Worm (Caenorhabditis elegans) whole organism, L1 larva: ENCODE measurements around the gene ncr-2.

Source experiments
- C34B4.2 ChIP-seq: sonication (generic microtip); optimal IDR thresholded peaks from 2 replicates; lab custom pipeline; 2017; ENCODE audit warnings: mild to moderate bottlenecking, missing genetic modification characterization, missing compliant biosample characterization
- Y116A8C.19 ChIP-seq: sonication (generic microtip); optimal IDR thresholded peaks from 2 replicates; lab custom pipeline; 2016; ENCODE audit warnings: missing compliant biosample characterization, missing genetic modification characterization, borderline replicate concordance
- aha-1 ChIP-seq: fragments of 150-350 bp; optimal IDR thresholded peaks from 2 replicates; lab custom pipeline; 2014; ENCODE audit warnings: missing biosample characterization, missing genetic modification characterization
- alr-1 ChIP-seq: fragments of 200-800 bp; sonication (Bioruptor generic); optimal IDR thresholded peaks from 2 replicates; lab custom pipeline; 2018; ENCODE audit warnings: borderline replicate concordance, mild to moderate bottlenecking, missing genetic modification characterization, missing compliant biosample characterization
- aly-2 ChIP-seq: fragments of 150-350 bp; optimal IDR thresholded peaks from 2 replicates; lab custom pipeline; 2014; ENCODE audit warnings: missing biosample characterization, missing genetic modification characterization
- ama-1 ChIP-seq: fragments of 150-350 bp; optimal IDR thresholded peaks from 2 replicates; lab custom pipeline; 2014
- blmp-1 ChIP-seq: fragments of 150-350 bp; optimal IDR thresholded peaks from 2 replicates; lab custom pipeline; 2014; ENCODE audit warnings: missing biosample characterization, missing genetic modification characterization
- ceh-8 ChIP-seq: fragments of 200-800 bp; sonication (Bioruptor generic); optimal IDR thresholded peaks from 2 replicates; lab custom pipeline; 2018; ENCODE audit warnings: mild to moderate bottlenecking, missing genetic modification characterization, moderate library complexity, missing compliant biosample characterization
- ceh-82 ChIP-seq, 3 experiments: fragments of 150-350 bp in 1 of 3; sonication (generic microtip) in 2 of 3; optimal IDR thresholded peaks; 2 replicates each; lab custom pipeline; 2014 to 2017; ENCODE audit warnings: missing biosample characterization in 3 of 3, missing genetic modification characterization in 3 of 3
- ceh-90 ChIP-seq: sonication (generic microtip); optimal IDR thresholded peaks from 2 replicates; lab custom pipeline; 2016; ENCODE audit warnings: missing genetic modification characterization, missing compliant biosample characterization
- ces-1 ChIP-seq: fragments of 150-350 bp; optimal IDR thresholded peaks from 2 replicates; lab custom pipeline; 2014; ENCODE audit warnings: missing biosample characterization, missing genetic modification reagents, missing genetic modification characterization
- efl-1 ChIP-seq, 4 experiments: fragments of 150-350 bp; optimal IDR thresholded peaks in 3 of 4; peaks in 1 of 4; 1 replicate in 1 of 4; 2 replicates in 3 of 4; lab custom pipeline; 2014; ENCODE audit warnings: missing biosample characterization in 2 of 4, missing genetic modification characterization in 2 of 4, missing genetic modification reagents in 2 of 4
- egl-13 ChIP-seq: sonication (generic microtip); optimal IDR thresholded peaks from 2 replicates; lab custom pipeline; 2016; ENCODE audit warnings: missing genotype, missing genetic modification reagents, missing genetic modification characterization, missing compliant biosample characterization
- egl-27 ChIP-seq, 2 experiments: fragments of 150-350 bp in 1 of 2; sonication (generic microtip); optimal IDR thresholded peaks; 3 replicates each; lab custom pipeline; 2017 to 2018; ENCODE audit warnings: missing biosample characterization in 2 of 2, missing genetic modification characterization in 2 of 2, missing genetic modification reagents in 2 of 2
- elt-3 ChIP-seq, 6 experiments: fragments of 150-350 bp in 1 of 6; sonication (generic microtip); optimal IDR thresholded peaks; 2 replicates each; lab custom pipeline; 2017 to 2018; ENCODE audit warnings: missing biosample characterization in 6 of 6, missing genetic modification characterization in 6 of 6, inconsistent platforms in 1 of 6
- ets-5 ChIP-seq: fragments of 200-800 bp; sonication (Bioruptor generic); IDR thresholded peaks from 2 replicates; pipeline ENCODE4 v1.3.6; 2022; ENCODE audit warnings: missing genetic modification characterization, missing compliant biosample characterization
- fkh-10 ChIP-seq: sonication (generic microtip); optimal IDR thresholded peaks from 2 replicates; lab custom pipeline; 2017; ENCODE audit warnings: missing biosample characterization, missing genetic modification reagents, missing genetic modification characterization
- fos-1 ChIP-seq: fragments of 150-350 bp; optimal IDR thresholded peaks from 2 replicates; lab custom pipeline; 2014; ENCODE audit warnings: missing biosample characterization, missing genetic modification characterization
- grh-1 ChIP-seq: fragments of 200-800 bp; sonication (Bioruptor generic); IDR thresholded peaks from 2 replicates; pipeline ENCODE4 v1.3.6; 2022; ENCODE audit warnings: missing genetic modification reagents, missing genetic modification characterization, missing compliant biosample characterization
- hlh-17 ChIP-seq: fragments of 200-800 bp; sonication (Bioruptor generic); optimal IDR thresholded peaks from 2 replicates; lab custom pipeline; 2018; ENCODE audit warnings: missing genetic modification characterization, mild to moderate bottlenecking, missing compliant biosample characterization, moderate library complexity, borderline replicate concordance
- irx-1 ChIP-seq: sonication (generic microtip); optimal IDR thresholded peaks from 2 replicates; lab custom pipeline; 2016; ENCODE audit warnings: missing genetic modification characterization, missing compliant biosample characterization
- jun-1 ChIP-seq: fragments of 150-350 bp; optimal IDR thresholded peaks from 2 replicates; lab custom pipeline; 2014; ENCODE audit warnings: missing biosample characterization, missing genetic modification reagents, missing genetic modification characterization
- lin-13 ChIP-seq: fragments of 150-350 bp; optimal IDR thresholded peaks from 2 replicates; lab custom pipeline; 2014; ENCODE audit warnings: missing biosample characterization, missing genetic modification reagents, missing genetic modification characterization
- lin-14 ChIP-seq: fragments of 200-800 bp; sonication (Bioruptor generic); optimal IDR thresholded peaks from 2 replicates; lab custom pipeline; 2018; ENCODE audit warnings: mild to moderate bottlenecking, missing genetic modification characterization, moderate library complexity, missing compliant biosample characterization
- lin-15B ChIP-seq: fragments of 150-350 bp; sonication (generic microtip); optimal IDR thresholded peaks from 3 replicates; lab custom pipeline; 2014; ENCODE audit warnings: missing biosample characterization, missing genetic modification characterization
- lin-35 ChIP-seq, 2 experiments: fragments of 150-350 bp; optimal IDR thresholded peaks; 2 replicates each; lab custom pipeline; 2014; ENCODE audit warnings: missing biosample characterization in 2 of 2, missing genetic modification characterization in 2 of 2, missing genetic modification reagents in 2 of 2
- lir-3 ChIP-seq: sonication (generic microtip); optimal IDR thresholded peaks from 2 replicates; lab custom pipeline; 2016; ENCODE audit warnings: mild to moderate bottlenecking, missing genetic modification characterization, moderate library complexity, missing compliant biosample characterization; ENCODE audit not compliant: poor library complexity
- mdl-1 ChIP-seq, 2 experiments: fragments of 150-350 bp; optimal IDR thresholded peaks; 2 replicates each; lab custom pipeline; 2014 to 2017; ENCODE audit warnings: missing biosample characterization in 2 of 2, missing genetic modification characterization in 2 of 2, inconsistent platforms in 1 of 2
- mef-2 ChIP-seq: fragments of 150-350 bp; optimal IDR thresholded peaks from 2 replicates; lab custom pipeline; 2014; ENCODE audit warnings: missing biosample characterization, missing genetic modification characterization
- mep-1 ChIP-seq: fragments of 150-350 bp; optimal IDR thresholded peaks from 2 replicates; lab custom pipeline; 2014; ENCODE audit warnings: missing biosample characterization, missing genetic modification characterization
- nhr-19 ChIP-seq: fragments of 200-800 bp; sonication (Bioruptor generic); conservative IDR thresholded peaks from 2 replicates; pipeline ENCODE4 v1.3.6; 2022; ENCODE audit warnings: missing genetic modification characterization, missing compliant biosample characterization
- nhr-20 ChIP-seq: sonication (generic microtip); optimal IDR thresholded peaks from 2 replicates; lab custom pipeline; 2016; ENCODE audit warnings: mild to moderate bottlenecking, missing genetic modification characterization, missing compliant biosample characterization
- nhr-47 ChIP-seq: sonication (generic microtip); optimal IDR thresholded peaks from 2 replicates; lab custom pipeline; 2016; ENCODE audit warnings: mild to moderate bottlenecking, missing genetic modification characterization, moderate library complexity, missing compliant biosample characterization
- nhr-71 ChIP-seq: sonication (generic microtip); optimal IDR thresholded peaks from 2 replicates; lab custom pipeline; 2016; ENCODE audit warnings: mild to moderate bottlenecking, missing genetic modification characterization, moderate library complexity, missing compliant biosample characterization
- nhr-84 ChIP-seq: sonication (generic microtip); optimal IDR thresholded peaks from 2 replicates; lab custom pipeline; 2017; ENCODE audit warnings: missing biosample characterization, missing genetic modification characterization
- pqm-1 ChIP-seq: sonication (generic microtip); optimal IDR thresholded peaks from 3 replicates; lab custom pipeline; 2017; ENCODE audit warnings: missing biosample characterization, missing genetic modification characterization
- snpc-4 ChIP-seq: fragments of 150-350 bp; optimal IDR thresholded peaks from 2 replicates; lab custom pipeline; 2014; ENCODE audit warnings: missing biosample characterization, missing genetic modification characterization
- sox-4 ChIP-seq: sonication (generic microtip); optimal IDR thresholded peaks from 2 replicates; lab custom pipeline; 2016; ENCODE audit warnings: missing genetic modification characterization, missing compliant biosample characterization
- sup-37 ChIP-seq: fragments of 200-800 bp; sonication (Bioruptor generic); optimal IDR thresholded peaks from 2 replicates; lab custom pipeline; 2018; ENCODE audit warnings: mild to moderate bottlenecking, missing genetic modification characterization, missing compliant biosample characterization
- tlp-1 ChIP-seq: fragments of 150-350 bp; optimal IDR thresholded peaks from 2 replicates; lab custom pipeline; 2014; ENCODE audit warnings: missing biosample characterization, missing genetic modification characterization
- unc-30 ChIP-seq: sonication (generic microtip); optimal IDR thresholded peaks from 2 replicates; lab custom pipeline; 2017; ENCODE audit warnings: missing biosample characterization, missing genetic modification characterization
- unc-62 ChIP-seq: fragments of 150-350 bp; optimal IDR thresholded peaks from 2 replicates; lab custom pipeline; 2014; ENCODE audit warnings: missing biosample characterization, missing genetic modification reagents, missing genetic modification characterization
- unc-86 ChIP-seq: sonication (generic microtip); optimal IDR thresholded peaks from 2 replicates; lab custom pipeline; 2016; ENCODE audit warnings: missing genetic modification characterization, missing compliant biosample characterization
- unc-98 ChIP-seq: fragments of 200-800 bp; sonication (Bioruptor generic); IDR thresholded peaks from 2 replicates; pipeline ENCODE4 v1.3.6; 2022; ENCODE audit warnings: missing genetic modification characterization, missing compliant biosample characterization
- ztf-11 ChIP-seq, 2 experiments: sonication (generic microtip); optimal IDR thresholded peaks; 2 replicates each; lab custom pipeline; 2016 to 2017; ENCODE audit warnings: missing genetic modification characterization in 2 of 2, missing biosample characterization in 1 of 2, missing compliant biosample characterization in 1 of 2

ncr-2 gene

DNA sequence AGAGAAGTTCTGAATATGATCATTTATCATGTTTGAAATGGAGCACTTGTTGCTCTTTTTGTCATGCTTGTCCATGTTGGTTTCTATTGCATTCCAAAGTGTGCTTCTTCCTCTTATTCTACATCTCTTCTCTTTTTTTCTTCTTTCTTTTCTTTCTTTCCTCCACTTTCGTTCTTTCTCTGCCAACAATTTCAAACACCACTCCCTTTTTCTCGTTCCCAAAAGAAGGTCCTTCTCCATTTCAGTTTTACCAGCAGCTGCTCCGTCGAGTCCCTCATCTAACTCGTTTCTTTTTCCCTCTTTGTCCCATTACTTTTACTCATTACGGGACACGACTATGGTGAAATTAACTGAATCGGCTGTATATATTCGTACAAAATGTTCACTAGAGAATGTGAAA is 3.2 kb upstream of the ncr-2 start, which contains the start of gene F09G8.5:
TSS of gene F09G8.5 (plus strand) at position 38 of the 400 bp plus-strand sequence.
- no peak for TF ChIP-seq ceh-90 (tag; lab: Kevin White, UChicago)
- no peak for TF ChIP-seq mdl-1 (tag; optimal IDR thresholded peaks at IDR 0.05; lab: Kevin White, UChicago)
- peak; percentile 54 for TF ChIP-seq lin-14 (GFP tag; lab: Kevin White, UChicago)
- no peak for TF ChIP-seq mep-1 (tag; lab: Kevin White, UChicago)

DNA sequence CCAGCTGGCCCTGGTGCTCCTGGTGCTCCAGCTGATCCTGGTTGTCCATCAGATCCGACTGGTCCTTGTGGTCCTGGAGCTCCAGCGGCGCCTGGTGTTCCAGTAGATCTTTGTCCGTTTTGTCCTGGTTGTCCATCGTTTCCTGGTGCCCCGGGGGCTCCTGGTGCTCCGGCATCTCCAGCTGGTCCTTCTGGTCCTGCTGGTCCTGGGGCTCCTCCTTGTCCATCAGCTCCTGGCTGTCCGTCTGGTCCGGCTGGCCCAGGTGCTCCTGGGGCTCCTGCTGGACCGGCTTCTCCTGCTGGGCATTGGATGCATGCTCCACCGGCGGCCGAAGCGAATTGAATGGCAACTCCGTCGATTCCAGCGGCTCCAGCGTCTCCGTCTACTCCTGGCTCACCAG is 4.5 kb downstream of the ncr-2 start:
- TF ChIP-seq sup-37 (GFP tag; lab: Kevin White, UChicago) (no peak), lin-15B (tag; lab: Kevin White, UChicago) (no peak), ceh-8 (GFP tag; lab: Kevin White, UChicago) (peak; percentile 33)

DNA sequence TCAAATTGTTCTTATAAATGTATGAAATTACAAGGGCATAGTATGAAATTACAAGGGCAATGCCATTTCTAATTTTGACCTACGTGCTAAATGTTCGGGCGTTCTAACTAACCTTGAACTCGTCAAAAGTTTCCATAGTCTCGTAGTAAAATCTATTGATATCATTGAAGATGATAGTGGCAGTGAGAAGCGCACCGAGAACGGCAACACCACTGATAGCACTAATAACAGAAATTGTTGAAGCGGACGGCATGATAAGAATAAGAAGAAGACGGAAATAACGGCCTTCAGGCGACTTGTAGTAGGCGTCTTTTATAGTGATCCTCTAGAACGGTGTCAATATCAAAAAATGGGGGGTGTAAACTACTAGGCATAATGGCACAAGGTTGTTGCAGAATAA is 5.2 kb downstream of the ncr-2 start, which contains the start of gene col-91:
TSS of gene col-91 (minus strand) at position 288 of the 400 bp plus-strand sequence.
- TF ChIP-seq hlh-17 (no peak), elt-3 (tag; optimal IDR thresholded peaks at IDR 0.05; lab: Kevin White, UChicago) (peak in 3 of 6 experiments; percentile 3 to 42 (median 36)), fos-1 (tag; lab: Kevin White, UChicago) (no peak), Y116A8C.19 (tag; lab: Kevin White, UChicago) (no peak), alr-1 (no peak), nhr-19 (no peak), unc-30 (tag; lab: Kevin White, UChicago) (no peak), lin-14 (GFP tag; lab: Kevin White, UChicago) (peak; percentile 40)

DNA sequence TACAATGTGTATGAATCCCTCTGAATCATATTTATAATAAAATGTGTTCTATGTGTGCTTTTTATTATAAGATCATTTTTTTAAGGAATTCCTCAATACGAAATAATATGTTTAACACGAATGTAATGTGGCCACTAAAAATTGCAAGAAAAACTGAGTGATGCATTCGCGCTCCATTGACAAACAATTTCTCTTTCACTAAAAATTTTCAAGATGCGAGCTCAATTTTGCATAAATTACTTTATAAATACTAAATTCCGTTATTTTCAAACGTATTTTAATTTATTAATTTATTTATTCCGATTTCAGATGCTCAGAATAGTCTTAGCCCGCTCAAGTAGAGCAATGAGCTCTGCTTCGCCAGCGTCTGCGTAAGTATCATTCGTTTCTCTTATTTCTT is 7.6 kb downstream of the ncr-2 start, which contains the start of gene mrps-9:
TSS of gene mrps-9 (plus strand) at position 310 of the 400 bp plus-strand sequence.
- TF ChIP-seq tlp-1 (tag; lab: Kevin White, UChicago) (no peak), unc-86 (tag; lab: Kevin White, UChicago) (no peak), nhr-71 (no peak), unc-62 (no peak), irx-1 (tag; lab: Kevin White, UChicago) (no peak), ces-1 (no peak), hlh-17 (no peak), egl-13 (no peak), efl-1 (optimal IDR thresholded peaks at IDR 0.05; lab: Kevin White, UChicago) (peak; percentile 30 to 36), efl-1 (GFP tag; optimal IDR thresholded peaks at IDR 0.05 in 1 of 2; lab: Kevin White, UChicago) (peak; percentile 31 to 92), ets-5 (GFP tag; lab: Robert Waterston, UW) (no peak), pqm-1 (no peak), ceh-90 (tag; lab: Kevin White, UChicago) (no peak), mef-2 (no peak), egl-27 (tag; optimal IDR thresholded peaks at IDR 0.05; lab: Kevin White, UChicago) (no peak), sup-37 (GFP tag; lab: Kevin White, UChicago) (no peak), ama-1 (no peak), aly-2 (tag; lab: Kevin White, UChicago) (no peak), sox-4 (no peak), unc-98 (no peak), nhr-47 (tag; lab: Kevin White, UChicago) (no peak), snpc-4 (tag; lab: Kevin White, UChicago) (no peak), fkh-10 (GFP tag; lab: Kevin White, UChicago) (no peak), blmp-1 (tag; lab: Kevin White, UChicago) (peak; percentile 78), lin-13 (GFP tag; lab: Kevin White, UChicago) (no peak), ceh-8 (GFP tag; lab: Kevin White, UChicago) (no peak), Y116A8C.19 (tag; lab: Kevin White, UChicago) (no peak), grh-1 (GFP tag; lab: Robert Waterston, UW) (no peak), ceh-82 (tag; optimal IDR thresholded peaks at IDR 0.05; lab: Kevin White, UChicago) (no peak), lin-35 (GFP tag; optimal IDR thresholded peaks at IDR 0.05; lab: Kevin White, UChicago) (peak; percentile 27 to 41), lin-15B (tag; lab: Kevin White, UChicago) (no peak), ztf-11 (tag; optimal IDR thresholded peaks at IDR 0.05; lab: Kevin White, UChicago) (no peak), aha-1 (no peak), nhr-20 (tag; lab: Kevin White, UChicago) (peak; percentile 0), mep-1 (tag; lab: Kevin White, UChicago) (no peak), nhr-84 (tag; lab: Kevin White, UChicago) (no peak), jun-1 (tag; lab: Kevin White, UChicago) (no peak), C34B4.2 (tag; lab: Kevin White, UChicago) (no peak), nhr-19 (no peak), lir-3 (tag; lab: Kevin White, UChicago) (peak; percentile 30)
